Fruit fly (Drosophila melanogaster): Measurements from ENCODE around the gene Lectin-galC1.

Gene Lectin-galC1

dm6 chr2L:19398317-19399234, 18.7 kb upstream of the Lectin-galC1 start, which contains the start of gene CG17544 (continued):
- TF ChIP-seq CG6163 (GFP tag; IDR thresholded peaks at IDR 0.05) (peak; percentile 63), Blimp-1 (GFP tag; optimal IDR thresholded peaks at IDR 0.05) (peak; percentile 77), CG34406 (GFP tag; optimal IDR thresholded peaks at IDR 0.05) (peak; percentile 81), CG3032 (tag; optimal IDR thresholded peaks at IDR 0.05) (peak; percentile 84), Eip78C (GFP tag) (peak; percentile 82), CG11294 (GFP tag; IDR thresholded peaks at IDR 0.05) (peak; percentile 49; the same call in 1 of the 2 replicates), Eip93F (GFP tag; optimal IDR thresholded peaks at IDR 0.05) (peak; percentile 0), CG8119 (GFP tag; IDR thresholded peaks at IDR 0.05) (peak; percentile 64; the same call in 2 of the 3 replicates), eg (GFP tag; IDR thresholded peaks at IDR 0.05) (peak; percentile 59), lz (GFP tag; optimal IDR thresholded peaks at IDR 0.05) (peak; percentile 59), CG6854 (GFP tag; optimal IDR thresholded peaks at IDR 0.05) (peak; percentile 56), fkh (GFP tag; optimal IDR thresholded peaks at IDR 0.05) (peak; percentile 69), Ets96B (tag; optimal IDR thresholded peaks at IDR 0.05) (peak; percentile 81), CG7368 (GFP tag; optimal IDR thresholded peaks at IDR 0.05) (peak; percentile 24), CG6792 (GFP tag; optimal IDR thresholded peaks at IDR 0.05) (peak; percentile 67), CG16779 (tag; optimal IDR thresholded peaks at IDR 0.05) (peak; percentile 79), CG9139 (GFP tag; optimal IDR thresholded peaks at IDR 0.05) (peak; percentile 42), fd85E (GFP tag; optimal IDR thresholded peaks at IDR 0.05) (peak; percentile 5), pdm3 (GFP tag; optimal IDR thresholded peaks at IDR 0.05) (peak; percentile 54), CG10631 (GFP tag; optimal IDR thresholded peaks at IDR 0.05) (peak; percentile 90), Smox (GFP tag; optimal IDR thresholded peaks at IDR 0.05) (peak; percentile 18), CG11762 (GFP tag; optimal IDR thresholded peaks at IDR 0.05; ENCODE audit: insufficient read depth) (peak; percentile 64), CG6276 (GFP tag; optimal IDR thresholded peaks at IDR 0.05) (peak; percentile 73), net (GFP tag; optimal IDR thresholded peaks at IDR 0.05) (peak; percentile 54), spab (GFP tag; optimal IDR thresholded peaks at IDR 0.05) (peak; percentile 77), Sox14 (GFP tag; optimal IDR thresholded peaks at IDR 0.05) (peak; percentile 40), achi (GFP tag; optimal IDR thresholded peaks at IDR 0.05) (peak; percentile 84), svp (GFP tag) (peak; percentile 72), Hr38 (GFP tag; optimal IDR thresholded peaks at IDR 0.05) (no peak), Ets21C (GFP tag; optimal IDR thresholded peaks at IDR 0.05) (peak; percentile 61)

- TF ChIP-seq Hr4 (GFP tag; optimal IDR thresholded peaks at IDR 0.05): no peak
Measured at dm6 chr2L:19401914-19402313, 15.3 kb upstream of the Lectin-galC1 start.

DNA sequence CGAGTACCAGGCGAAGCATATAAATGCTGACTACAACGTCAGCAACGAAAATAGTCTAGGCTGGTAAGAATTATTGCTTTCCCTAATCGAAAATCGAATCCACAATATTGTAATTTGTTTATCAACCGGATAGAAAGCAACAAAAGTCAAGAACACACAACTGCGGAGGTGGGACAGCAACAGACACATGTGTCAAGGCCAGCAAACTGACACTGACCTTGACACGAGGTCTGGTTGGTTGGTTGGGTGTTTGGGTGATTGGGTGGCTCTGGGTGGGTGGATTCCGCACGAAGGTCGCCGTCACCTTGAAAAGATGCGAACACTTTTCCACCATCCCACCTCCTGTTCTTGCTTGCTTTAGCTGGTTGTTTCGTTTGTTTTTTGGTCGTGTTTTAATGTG, 14.6 kb upstream of the Lectin-galC1 start:
- TF ChIP-seq Ets21C (GFP tag; optimal IDR thresholded peaks at IDR 0.05) (no peak), acj6 (GFP tag; optimal IDR thresholded peaks at IDR 0.05) (no peak), CG3919 (GFP tag; optimal IDR thresholded peaks at IDR 0.05) (no peak), Sox102F (GFP tag; optimal IDR thresholded peaks at IDR 0.05) (no peak), OdsH (GFP tag; optimal IDR thresholded peaks at IDR 0.05) (no peak), Hr39 (GFP tag; optimal IDR thresholded peaks at IDR 0.05) (no peak), fd85E (GFP tag; optimal IDR thresholded peaks at IDR 0.05) (no peak), svp (GFP tag) (no peak), CG8119 (GFP tag; IDR thresholded peaks at IDR 0.05) (no peak), CG32006 (GFP tag; optimal IDR thresholded peaks at IDR 0.05) (no peak), CG4318 (GFP tag; optimal IDR thresholded peaks at IDR 0.05) (no peak), topi (GFP tag; optimal IDR thresholded peaks at IDR 0.05) (no peak), CG15336 (GFP tag; IDR thresholded peaks at IDR 0.05) (no peak), Gug (GFP tag; IDR thresholded peaks at IDR 0.05) (no peak), Sox14 (GFP tag; optimal IDR thresholded peaks at IDR 0.05) (no peak), Hr4 (GFP tag; optimal IDR thresholded peaks at IDR 0.05) (no peak), dsx (GFP tag; optimal IDR thresholded peaks at IDR 0.05; ENCODE audit: poor library complexity, severe bottlenecking) (no peak)

Data from whole organism, prepupa.